Worm (Caenorhabditis elegans): ENCODE measurements around the gene sra-35.
A peak's percentile ranks its signal among the peaks of the same experiment; 100 is the strongest.

sra-35 gene

ce11 chrII:4571868-4572267, 44.2 kb upstream of the sra-35 start, which contains the start of gene vab-1:
Gene vab-1 (plus strand): TSS chrII:4572000.
- no peak for TF ChIP-seq nhr-23 (tag; optimal IDR thresholded peaks at IDR 0.05)
- no peak for TF ChIP-seq sea-2 (GFP tag; optimal IDR thresholded peaks at IDR 0.05)
- TF ChIP-seq pqm-1 (tag; optimal IDR thresholded peaks at IDR 0.05), result no peak
- no peak for TF ChIP-seq nhr-67 (tag; optimal IDR thresholded peaks at IDR 0.05)
- TF ChIP-seq eor-1 (tag; optimal IDR thresholded peaks at IDR 0.05), result no peak
- TF ChIP-seq aly-2 (tag; optimal IDR thresholded peaks at IDR 0.05), result no peak
- no peak for TF ChIP-seq nhr-77 (tag; optimal IDR thresholded peaks at IDR 0.05)
- TF ChIP-seq ZK546.5 (tag; optimal IDR thresholded peaks at IDR 0.05), result no peak
- no peak for TF ChIP-seq nhr-12 (tag; optimal IDR thresholded peaks at IDR 0.05)

ce11 chrII:4571112-4571511, 43.4 kb upstream of the sra-35 start:
- peak; percentile 18 for TF ChIP-seq lin-39 (tag; optimal IDR thresholded peaks at IDR 0.05)
- peak; percentile 8 for TF ChIP-seq nfya-1 (tag; optimal IDR thresholded peaks at IDR 0.05; ENCODE audit: insufficient read depth)
- no peak for TF ChIP-seq skn-1 (tag; optimal IDR thresholded peaks at IDR 0.05)
- TF ChIP-seq hmg-11 (tag; optimal IDR thresholded peaks at IDR 0.05), result peak; percentile 60

- TF ChIP-seq nhr-25 (tag; optimal IDR thresholded peaks at IDR 0.05) (no peak), ama-1 (optimal IDR thresholded peaks at IDR 0.05) (no peak), fos-1 (tag; optimal IDR thresholded peaks at IDR 0.05) (no peak), ztf-11 (tag; optimal IDR thresholded peaks at IDR 0.05) (no peak), nhr-43 (tag; optimal IDR thresholded peaks at IDR 0.05; ENCODE audit: poor library complexity, severe bottlenecking) (no peak), elt-2 (tag; optimal IDR thresholded peaks at IDR 0.05) (no peak), skn-1 (tag; optimal IDR thresholded peaks at IDR 0.05) (no peak), unc-62 (GFP tag; optimal IDR thresholded peaks at IDR 0.05) (no peak), unc-39 (tag; optimal IDR thresholded peaks at IDR 0.05) (no peak), nfya-1 (tag; optimal IDR thresholded peaks at IDR 0.05; ENCODE audit: insufficient read depth) (no peak), egl-5 (tag; optimal IDR thresholded peaks at IDR 0.05) (no peak), nhr-67 (tag; optimal IDR thresholded peaks at IDR 0.05) (no peak), snpc-4 (tag; optimal IDR thresholded peaks at IDR 0.05) (no peak), tbx-2 (tag; optimal IDR thresholded peaks at IDR 0.05) (no peak), lsy-12 (tag; optimal IDR thresholded peaks at IDR 0.05) (no peak), nhr-11 (tag; optimal IDR thresholded peaks at IDR 0.05) (no peak)
Observed at ce11 chrII:4566237-4566636, 38.5 kb upstream of the sra-35 start.

ce11 chrII:4565205-4565604, 37.5 kb upstream of the sra-35 start:
- no peak for TF ChIP-seq fos-1 (tag; optimal IDR thresholded peaks at IDR 0.05)
- no peak for TF ChIP-seq jun-1 (tag; optimal IDR thresholded peaks at IDR 0.05)
- no peak for TF ChIP-seq fkh-2 (tag; optimal IDR thresholded peaks at IDR 0.05)
- no peak for TF ChIP-seq ceh-28 (tag; optimal IDR thresholded peaks at IDR 0.05)
- TF ChIP-seq fkh-10 (GFP tag; optimal IDR thresholded peaks at IDR 0.05), result no peak
- peak; percentile 58 for TF ChIP-seq elt-2 (tag; optimal IDR thresholded peaks at IDR 0.05)
- TF ChIP-seq ama-1 (optimal IDR thresholded peaks at IDR 0.05), result no peak
- TF ChIP-seq unc-39 (tag; optimal IDR thresholded peaks at IDR 0.05), result no peak
- TF ChIP-seq nhr-67 (tag; optimal IDR thresholded peaks at IDR 0.05), result no peak
- no peak for TF ChIP-seq pha-4 (tag; optimal IDR thresholded peaks at IDR 0.05)
- no peak for TF ChIP-seq R02D3.7 (tag; optimal IDR thresholded peaks at IDR 0.05)
- TF ChIP-seq lsy-12 (tag; optimal IDR thresholded peaks at IDR 0.05), result peak; percentile 24
- no peak for TF ChIP-seq nhr-237 (tag; optimal IDR thresholded peaks at IDR 0.05)

- TF ChIP-seq nhr-23 (tag; optimal IDR thresholded peaks at IDR 0.05), result peak; percentile 98
- TF ChIP-seq ceh-16 (tag; optimal IDR thresholded peaks at IDR 0.05), result no peak
- TF ChIP-seq lsy-12 (tag; optimal IDR thresholded peaks at IDR 0.05), result peak; percentile 21
- TF ChIP-seq elt-3 (tag; optimal IDR thresholded peaks at IDR 0.05), result peak in 2 of 3 experiments; percentile 56 to 75
Observed at ce11 chrII:4562503-4563000, 34.9 kb upstream of the sra-35 start, which contains the start of gene dao-2. Gene dao-2 (plus strand): TSS chrII:4562950.
